Worm (Caenorhabditis elegans) whole organism, L3 larva: Measurements from ENCODE around the gene C17C3.5.

Experiments
- ZK546.5 ChIP-seq: sonication (generic microtip); optimal IDR thresholded peaks from 2 replicates; lab custom pipeline; 2017; ENCODE audit warnings: missing biosample characterization, missing genetic modification characterization
- ama-1 ChIP-seq: fragments of 150-350 bp; optimal IDR thresholded peaks from 2 replicates; lab custom pipeline; 2018
- daf-12 ChIP-seq: fragments of 150-350 bp; optimal IDR thresholded peaks from 2 replicates; lab custom pipeline; 2014; ENCODE audit warnings: missing biosample characterization, missing genetic modification reagents, missing genetic modification characterization
- elt-2 ChIP-seq: sonication (generic microtip); optimal IDR thresholded peaks from 2 replicates; lab custom pipeline; 2016; ENCODE audit warnings: missing genetic modification reagents, mild to moderate bottlenecking, missing genetic modification characterization, missing compliant biosample characterization
- hmg-11 ChIP-seq: sonication (generic microtip); optimal IDR thresholded peaks from 2 replicates; lab custom pipeline; 2016; ENCODE audit warnings: missing genetic modification characterization, missing compliant biosample characterization
- mdl-1 ChIP-seq: fragments of 150-350 bp; optimal IDR thresholded peaks from 2 replicates; lab custom pipeline; 2014; ENCODE audit warnings: missing biosample characterization, missing genetic modification characterization
- nhr-77 ChIP-seq: fragments of 150-350 bp; optimal IDR thresholded peaks from 2 replicates; lab custom pipeline; 2014; ENCODE audit warnings: missing biosample characterization, missing genetic modification characterization
- pha-4 ChIP-seq: fragments of 150-350 bp; optimal IDR thresholded peaks from 2 replicates; lab custom pipeline; 2014; ENCODE audit warnings: missing biosample characterization, missing genetic modification reagents, missing genetic modification characterization
- unc-39 ChIP-seq: sonication (generic microtip); optimal IDR thresholded peaks from 4 replicates; lab custom pipeline; 2017; ENCODE audit warnings: missing biosample characterization, missing genetic modification characterization

- TF ChIP-seq ZK546.5 (tag; lab: Kevin White, UChicago) (no peak), pha-4 (tag; lab: Kevin White, UChicago) (no peak), elt-2 (tag; lab: Kevin White, UChicago) (no peak), daf-12 (tag; lab: Kevin White, UChicago) (no peak), ama-1 (lab: Kevin White, UChicago) (no peak), mdl-1 (no peak), unc-39 (tag; lab: Kevin White, UChicago) (no peak), nhr-77 (no peak), hmg-11 (tag; lab: Kevin White, UChicago) (no peak)
Measured at ce11 chrII:5578035-5578434, 26.4 kb downstream of the C17C3.5 start, which contains the start of gene T25E4.1.
